Worm (Caenorhabditis elegans) whole organism, late embryonic: ENCODE data around the gene srw-63.

ENCODE experiments used
- C08G9.2 ChIP-seq: sonication (generic microtip); optimal IDR thresholded peaks from 2 replicates; lab custom pipeline; 2016; ENCODE audit warnings: mild to moderate bottlenecking, missing genetic modification characterization, moderate library complexity, missing compliant biosample characterization
- C38D4.7 ChIP-seq: fragments of 200-800 bp; sonication (Bioruptor generic); optimal IDR thresholded peaks from 2 replicates; lab custom pipeline; 2018; ENCODE audit warnings: mild to moderate bottlenecking, missing genetic modification characterization, moderate library complexity, missing compliant biosample characterization
- F13H6.1 ChIP-seq: sonication (generic microtip); optimal IDR thresholded peaks from 2 replicates; lab custom pipeline; 2016; ENCODE audit warnings: missing genetic modification characterization, missing compliant biosample characterization
- K02D7.2 ChIP-seq: sonication (generic microtip); optimal IDR thresholded peaks from 2 replicates; lab custom pipeline; 2017; ENCODE audit warnings: mild to moderate bottlenecking, missing genetic modification characterization, missing compliant biosample characterization
- K09A11.1 ChIP-seq: sonication (generic microtip); optimal IDR thresholded peaks from 2 replicates; lab custom pipeline; 2017; ENCODE audit warnings: antibody characterized with exemption, mild to moderate bottlenecking, missing genetic modification characterization, missing compliant biosample characterization; ENCODE audit not compliant: insufficient read depth
- T23F11.4 ChIP-seq: fragments of 200-800 bp; sonication (Bioruptor generic); optimal IDR thresholded peaks from 2 replicates; lab custom pipeline; 2018; ENCODE audit warnings: mild to moderate bottlenecking, missing genetic modification characterization, missing compliant biosample characterization
- ama-1 ChIP-seq: fragments of 150-350 bp; optimal IDR thresholded peaks from 2 replicates; lab custom pipeline; 2014
- ceh-18 ChIP-seq: sonication (generic microtip); optimal IDR thresholded peaks from 2 replicates; lab custom pipeline; 2016; ENCODE audit warnings: missing genetic modification characterization, missing compliant biosample characterization
- ceh-19 ChIP-seq: fragments of 200-800 bp; sonication (Bioruptor generic); optimal IDR thresholded peaks from 2 replicates; lab custom pipeline; 2018; ENCODE audit warnings: mild to moderate bottlenecking, missing genetic modification characterization, missing compliant biosample characterization
- ceh-22 ChIP-seq: sonication (generic microtip); optimal IDR thresholded peaks from 2 replicates; lab custom pipeline; 2017; ENCODE audit warnings: missing biosample characterization, missing genetic modification characterization
- ceh-24 ChIP-seq: sonication (generic microtip); optimal IDR thresholded peaks from 2 replicates; lab custom pipeline; 2016; ENCODE audit warnings: mild to moderate bottlenecking, missing genetic modification characterization, missing compliant biosample characterization
- ceh-30 ChIP-seq: fragments of 150-350 bp; optimal IDR thresholded peaks from 2 replicates; lab custom pipeline; 2014; ENCODE audit warnings: missing biosample characterization, missing genetic modification characterization
- ceh-31 ChIP-seq: sonication (generic microtip); optimal IDR thresholded peaks from 2 replicates; lab custom pipeline; 2016; ENCODE audit warnings: missing genetic modification characterization, missing compliant biosample characterization
- ceh-34 ChIP-seq: sonication (generic microtip); optimal IDR thresholded peaks from 2 replicates; lab custom pipeline; 2016; ENCODE audit warnings: mild to moderate bottlenecking, missing genetic modification characterization, missing compliant biosample characterization
- ceh-48 ChIP-seq: sonication (generic microtip); optimal IDR thresholded peaks from 2 replicates; lab custom pipeline; 2016; ENCODE audit warnings: missing genetic modification characterization, inconsistent platforms, missing compliant biosample characterization
- ceh-6 ChIP-seq: fragments of 200-800 bp; sonication (Bioruptor generic); optimal IDR thresholded peaks from 2 replicates; lab custom pipeline; 2018; ENCODE audit warnings: mild to moderate bottlenecking, missing genetic modification characterization, missing compliant biosample characterization
- ceh-9 ChIP-seq: sonication (generic microtip); optimal IDR thresholded peaks from 2 replicates; lab custom pipeline; 2016; ENCODE audit warnings: mild to moderate bottlenecking, missing genetic modification characterization, inconsistent platforms, missing compliant biosample characterization
- che-1 ChIP-seq: sonication (generic microtip); optimal IDR thresholded peaks from 2 replicates; lab custom pipeline; 2016; ENCODE audit warnings: mild to moderate bottlenecking, missing genetic modification characterization, missing compliant biosample characterization
- dmd-4 ChIP-seq: sonication (generic microtip); optimal IDR thresholded peaks from 2 replicates; lab custom pipeline; 2016; ENCODE audit warnings: borderline replicate concordance, missing genetic modification characterization, missing compliant biosample characterization
- dve-1 ChIP-seq: sonication (generic microtip); optimal IDR thresholded peaks from 2 replicates; lab custom pipeline; 2017; ENCODE audit warnings: antibody characterized with exemption, mild to moderate bottlenecking, missing genetic modification characterization, missing compliant biosample characterization
- elt-2 ChIP-seq: sonication (generic microtip); optimal IDR thresholded peaks from 2 replicates; lab custom pipeline; 2016; ENCODE audit warnings: missing genetic modification reagents, missing genetic modification characterization, missing compliant biosample characterization
- elt-4 ChIP-seq: sonication (generic microtip); optimal IDR thresholded peaks from 2 replicates; lab custom pipeline; 2016; ENCODE audit warnings: missing genetic modification characterization, missing compliant biosample characterization
- eyg-1 ChIP-seq: sonication (generic microtip); optimal IDR thresholded peaks from 2 replicates; lab custom pipeline; 2016; ENCODE audit warnings: missing genotype, missing genetic modification characterization, missing compliant biosample characterization
- fax-1 ChIP-seq: sonication (generic microtip); optimal IDR thresholded peaks from 2 replicates; lab custom pipeline; 2016; ENCODE audit warnings: missing genotype, missing genetic modification characterization, missing compliant biosample characterization
- fkh-10 ChIP-seq: fragments of 150-350 bp; optimal IDR thresholded peaks from 2 replicates; lab custom pipeline; 2014; ENCODE audit warnings: missing biosample characterization, missing genetic modification reagents, missing genetic modification characterization
- gmeb-2 ChIP-seq: sonication (generic microtip); optimal IDR thresholded peaks from 2 replicates; lab custom pipeline; 2016; ENCODE audit warnings: missing genetic modification characterization, inconsistent platforms, missing compliant biosample characterization
- hlh-13 ChIP-seq: fragments of 200-800 bp; sonication (Bioruptor generic); optimal IDR thresholded peaks from 2 replicates; lab custom pipeline; 2018; ENCODE audit warnings: mild to moderate bottlenecking, missing genetic modification characterization, missing compliant biosample characterization
- hlh-15 ChIP-seq: sonication (generic microtip); optimal IDR thresholded peaks from 2 replicates; lab custom pipeline; 2016; ENCODE audit warnings: missing genetic modification characterization, missing compliant biosample characterization
- hlh-30 ChIP-seq: sonication (generic microtip); optimal IDR thresholded peaks from 2 replicates; lab custom pipeline; 2017; ENCODE audit warnings: antibody characterized with exemption, missing genetic modification characterization, missing compliant biosample characterization; ENCODE audit not compliant: insufficient read depth
- hlh-6 ChIP-seq: sonication (generic microtip); optimal IDR thresholded peaks from 2 replicates; lab custom pipeline; 2016; ENCODE audit warnings: missing genotype, missing genetic modification characterization, missing compliant biosample characterization
- hlh-8 ChIP-seq: sonication (generic microtip); optimal IDR thresholded peaks from 2 replicates; lab custom pipeline; 2016; ENCODE audit warnings: missing genotype, missing genetic modification characterization, missing compliant biosample characterization
- lim-6 ChIP-seq: sonication (generic microtip); optimal IDR thresholded peaks from 2 replicates; lab custom pipeline; 2016; ENCODE audit warnings: missing genetic modification characterization, missing compliant biosample characterization
- mec-3 ChIP-seq: sonication (generic microtip); optimal IDR thresholded peaks from 2 replicates; lab custom pipeline; 2016; ENCODE audit warnings: borderline replicate concordance, missing genetic modification characterization, missing compliant biosample characterization
- nhr-11 ChIP-seq: fragments of 150-350 bp; optimal IDR thresholded peaks from 2 replicates; lab custom pipeline; 2014; ENCODE audit warnings: missing biosample characterization, missing genetic modification characterization
- nhr-232 ChIP-seq: sonication (generic microtip); optimal IDR thresholded peaks from 2 replicates; lab custom pipeline; 2016; ENCODE audit warnings: missing genetic modification characterization, missing compliant biosample characterization
- pag-3 ChIP-seq: sonication (generic microtip); optimal IDR thresholded peaks from 2 replicates; lab custom pipeline; 2016; ENCODE audit warnings: missing compliant biosample characterization, missing genetic modification characterization, borderline replicate concordance
- pat-9 ChIP-seq: fragments of 200-800 bp; sonication (Bioruptor generic); optimal IDR thresholded peaks from 2 replicates; lab custom pipeline; 2018; ENCODE audit warnings: mild to moderate bottlenecking, missing genetic modification characterization, moderate library complexity, missing compliant biosample characterization
- pax-1 ChIP-seq: fragments of 150-350 bp; optimal IDR thresholded peaks from 2 replicates; lab custom pipeline; 2014; ENCODE audit warnings: missing biosample characterization, missing genetic modification characterization
- pha-4 ChIP-seq: fragments of 150-350 bp; optimal IDR thresholded peaks from 2 replicates; lab custom pipeline; 2018; ENCODE audit warnings: missing biosample characterization, missing genetic modification reagents, missing genetic modification characterization
- pros-1 ChIP-seq: fragments of 150-350 bp; optimal IDR thresholded peaks from 2 replicates; lab custom pipeline; 2014; ENCODE audit warnings: missing biosample characterization, missing genetic modification reagents, missing genetic modification characterization
- ref-2 ChIP-seq: sonication (generic microtip); optimal IDR thresholded peaks from 2 replicates; lab custom pipeline; 2016; ENCODE audit warnings: missing genetic modification characterization, missing compliant biosample characterization
- sdc-2 ChIP-seq: sonication (generic microtip); optimal IDR thresholded peaks from 2 replicates; lab custom pipeline; 2016; ENCODE audit warnings: missing genotype, missing genetic modification characterization, missing compliant biosample characterization
- syd-9 ChIP-seq: sonication (generic microtip); optimal IDR thresholded peaks from 2 replicates; lab custom pipeline; 2016; ENCODE audit warnings: mild to moderate bottlenecking, missing genetic modification characterization, moderate library complexity, missing compliant biosample characterization
- tbx-2 ChIP-seq: sonication (generic microtip); optimal IDR thresholded peaks from 2 replicates; lab custom pipeline; 2016; ENCODE audit warnings: missing genetic modification characterization, missing compliant biosample characterization
- tbx-7 ChIP-seq: sonication (generic microtip); optimal IDR thresholded peaks from 2 replicates; lab custom pipeline; 2016; ENCODE audit warnings: missing genotype, missing genetic modification characterization, missing compliant biosample characterization
- ttx-3 ChIP-seq: sonication (generic microtip); optimal IDR thresholded peaks from 2 replicates; lab custom pipeline; 2016; ENCODE audit warnings: missing genetic modification reagents, missing genetic modification characterization, missing compliant biosample characterization
- unc-3 ChIP-seq, 2 experiments: fragments of 200-800 bp in 1 of 2; sonication (Bioruptor generic) in 1 of 2; sonication (generic microtip) in 1 of 2; conservative IDR thresholded peaks in 1 of 2; optimal IDR thresholded peaks in 1 of 2; 2 replicates each; pipeline versions ENCODE4 v1.3.6 to Lab custom; 2016 to 2022; ENCODE audit warnings: missing compliant biosample characterization in 2 of 2, missing genetic modification characterization in 2 of 2, missing genetic modification reagents in 1 of 2
- unc-55 ChIP-seq: sonication (generic microtip); optimal IDR thresholded peaks from 2 replicates; lab custom pipeline; 2017; ENCODE audit warnings: missing biosample characterization, missing genetic modification reagents, missing genetic modification characterization
- unc-86 ChIP-seq: sonication (generic microtip); optimal IDR thresholded peaks from 2 replicates; lab custom pipeline; 2016; ENCODE audit warnings: missing genetic modification characterization, missing compliant biosample characterization
- zip-5 ChIP-seq: sonication (generic microtip); optimal IDR thresholded peaks from 2 replicates; lab custom pipeline; 2016; ENCODE audit warnings: missing genetic modification characterization, missing compliant biosample characterization

The srw-63 gene

ce11 chrIV:14033752-14034570 is 18.2 kb upstream of the srw-63 start:
- TF ChIP-seq pha-4 (tag; lab: Kevin White, UChicago), result no peak
- peak; percentile 74 for TF ChIP-seq hlh-15 (tag; lab: Kevin White, UChicago)
- no peak for TF ChIP-seq mec-3 (tag; lab: Kevin White, UChicago)
- TF ChIP-seq ceh-31 (tag; lab: Kevin White, UChicago), result peak; percentile 19
- TF ChIP-seq ama-1, result peak; percentile 100
- TF ChIP-seq pat-9 (tag; lab: Kevin White, UChicago), result peak; percentile 96
- peak; percentile 59 for TF ChIP-seq ceh-48 (tag; lab: Kevin White, UChicago)
- peak; percentile 89 for TF ChIP-seq ref-2 (tag; lab: Kevin White, UChicago)
- peak; percentile 75 for TF ChIP-seq dve-1 (tag; lab: Kevin White, UChicago)
- TF ChIP-seq C08G9.2 (tag; lab: Kevin White, UChicago), result peak; percentile 81
- TF ChIP-seq K09A11.1 (tag; lab: Kevin White, UChicago), result peak; percentile 86
- peak; percentile 90 for TF ChIP-seq che-1 (tag; lab: Kevin White, UChicago)
- TF ChIP-seq pag-3, result peak; percentile 70
- peak; percentile 70 for TF ChIP-seq elt-4 (tag; lab: Kevin White, UChicago)
- peak; percentile 81 for TF ChIP-seq nhr-232
- TF ChIP-seq hlh-8, result peak; percentile 83
- peak; percentile 45 for TF ChIP-seq pros-1 (tag; lab: Kevin White, UChicago)
- peak; percentile 96 for TF ChIP-seq hlh-6
- peak; percentile 70 for TF ChIP-seq fax-1 (tag; lab: Kevin White, UChicago)
- peak; percentile 87 for TF ChIP-seq ceh-24 (tag; lab: Kevin White, UChicago)
- peak; percentile 95 for TF ChIP-seq syd-9 (tag; lab: Kevin White, UChicago)
- peak; percentile 95 for TF ChIP-seq ceh-22 (tag; lab: Kevin White, UChicago)
- peak; percentile 38 for TF ChIP-seq fkh-10 (GFP tag; lab: Kevin White, UChicago)
- peak; percentile 75 for TF ChIP-seq ttx-3 (tag; lab: Kevin White, UChicago)
- TF ChIP-seq unc-86 (tag; lab: Kevin White, UChicago), result peak; percentile 86
- peak; percentile 84 for TF ChIP-seq unc-3 (GFP tag; conservative IDR thresholded peaks at IDR 0.05; lab: Robert Waterston, UW)
- peak; percentile 70 for TF ChIP-seq unc-3 (tag; optimal IDR thresholded peaks at IDR 0.05; lab: Kevin White, UChicago)
- peak; percentile 69 for TF ChIP-seq ceh-30 (tag; lab: Kevin White, UChicago)
- TF ChIP-seq ceh-18 (tag; lab: Kevin White, UChicago), result peak; percentile 83
- peak; percentile 96 for TF ChIP-seq ceh-34 (tag; lab: Kevin White, UChicago)
- TF ChIP-seq nhr-11 (tag; lab: Kevin White, UChicago), result peak; percentile 12
- TF ChIP-seq tbx-7, result peak; percentile 80
- peak; percentile 73 for TF ChIP-seq hlh-13 (GFP tag; lab: Kevin White, UChicago)
- peak; percentile 96 for TF ChIP-seq tbx-2 (tag; lab: Kevin White, UChicago)
- peak; percentile 95 for TF ChIP-seq elt-2 (tag; lab: Kevin White, UChicago)
- TF ChIP-seq dmd-4 (tag; lab: Kevin White, UChicago), result peak; percentile 77
- TF ChIP-seq gmeb-2 (tag; lab: Kevin White, UChicago), result peak; percentile 95
- peak; percentile 70 for TF ChIP-seq zip-5
- TF ChIP-seq lim-6 (tag; lab: Kevin White, UChicago), result peak; percentile 74
- peak; percentile 88 for TF ChIP-seq pax-1 (tag; lab: Kevin White, UChicago)
- TF ChIP-seq K02D7.2, result peak; percentile 95
- TF ChIP-seq hlh-30, result peak; percentile 76
- TF ChIP-seq C38D4.7 (GFP tag; lab: Kevin White, UChicago), result peak; percentile 95
- peak; percentile 82 for TF ChIP-seq ceh-6 (GFP tag; lab: Kevin White, UChicago)
- peak; percentile 29 for TF ChIP-seq unc-55 (GFP tag; lab: Kevin White, UChicago)
- TF ChIP-seq sdc-2 (tag; lab: Kevin White, UChicago), result peak; percentile 89
- peak; percentile 92 for TF ChIP-seq eyg-1 (tag; lab: Kevin White, UChicago)
- TF ChIP-seq ceh-19, result peak; percentile 93
- TF ChIP-seq T23F11.4 (GFP tag; lab: Kevin White, UChicago), result peak; percentile 95
- TF ChIP-seq ceh-9 (tag; lab: Kevin White, UChicago), result peak; percentile 57
- TF ChIP-seq F13H6.1, result peak; percentile 40
